Worm (Caenorhabditis elegans) whole organism, early embryonic: ENCODE results near the gene F47B8.14.

Experiments used
- ceh-13 ChIP-seq: fragments of 200-800 bp; sonication (Bioruptor generic); optimal IDR thresholded peaks from 2 replicates; lab custom pipeline; 2018; ENCODE audit warnings: mild to moderate bottlenecking, missing genetic modification characterization, missing compliant biosample characterization
- flt-1 ChIP-seq: fragments of 200-800 bp; sonication (Bioruptor generic); IDR thresholded peaks from 2 replicates; pipeline ENCODE4 v1.3.6; 2022; ENCODE audit warnings: missing genetic modification characterization, missing compliant biosample characterization
- hmg-4 ChIP-seq: fragments of 200-800 bp; sonication (Bioruptor generic); optimal IDR thresholded peaks from 2 replicates; lab custom pipeline; 2018; ENCODE audit warnings: mild to moderate bottlenecking, missing genetic modification characterization, missing compliant biosample characterization
- tbx-11 ChIP-seq: fragments of 200-800 bp; sonication (Bioruptor generic); IDR thresholded peaks from 2 replicates; pipeline ENCODE4 v1.3.6; 2022; ENCODE audit warnings: missing genetic modification characterization, missing compliant biosample characterization

DNA sequence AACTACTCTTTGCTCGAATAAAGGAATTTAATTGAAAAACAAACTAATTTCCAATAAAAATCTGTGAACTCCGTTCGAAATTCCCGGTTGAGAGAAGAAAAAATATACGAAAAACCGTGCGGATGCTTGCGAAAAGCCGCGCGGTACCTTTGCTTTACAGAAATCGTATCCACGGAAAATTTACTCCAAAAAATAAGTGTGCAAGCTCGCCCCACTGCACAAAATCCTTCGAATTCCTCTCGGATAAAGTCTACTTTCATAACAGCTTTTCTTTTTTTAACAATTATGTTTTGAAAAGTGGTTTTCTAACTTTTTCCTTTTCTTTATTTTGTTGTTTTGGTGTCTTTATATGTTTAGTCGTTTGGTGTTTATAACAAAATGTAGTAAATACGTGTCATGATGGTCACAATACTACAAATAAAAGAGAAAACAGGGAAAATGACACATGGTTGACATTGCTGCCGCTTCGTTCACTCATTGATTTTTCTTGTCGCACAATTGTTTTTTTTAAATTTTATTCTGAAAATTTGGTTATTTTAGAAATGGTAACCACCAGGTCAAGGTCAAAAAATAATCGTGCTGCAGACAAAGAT lies 27.0 kb downstream of the F47B8.14 start, which contains the start of gene cept-2:
- TF ChIP-seq tbx-11 (no peak), flt-1 (GFP tag; lab: Robert Waterston, UW) (no peak), hmg-4 (GFP tag; lab: Kevin White, UChicago) (no peak), ceh-13 (GFP tag; lab: Kevin White, UChicago) (no peak)
